Worm (Caenorhabditis elegans): ENCODE measurements around the gene Y17G7B.21.

DNA sequence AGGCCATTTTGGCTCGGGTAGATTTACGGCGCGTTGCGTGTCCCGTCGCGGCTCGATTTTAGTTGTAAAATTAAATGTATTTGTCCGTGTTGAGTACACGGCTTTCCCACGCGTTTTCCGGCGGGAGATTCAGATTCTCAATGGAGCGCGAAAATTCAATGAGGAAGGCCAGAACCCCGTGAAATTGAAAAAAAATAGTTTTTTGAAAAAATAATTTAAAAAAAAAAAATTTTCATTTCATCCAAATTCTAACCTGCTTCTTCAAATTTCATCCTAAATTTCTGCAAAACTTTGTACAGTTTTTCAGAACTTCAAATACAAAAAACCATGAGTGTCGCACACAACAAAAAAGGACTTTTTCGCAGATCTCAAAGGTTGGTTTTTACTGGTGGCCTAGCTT, 31.3 kb upstream of the Y17G7B.21 start, which contains the start of gene glb-29:
- TF ChIP-seq ZK546.5 (tag; optimal IDR thresholded peaks at IDR 0.05): no peak
- TF ChIP-seq elt-3 (tag; optimal IDR thresholded peaks at IDR 0.05): no peak
